Worm (Caenorhabditis elegans) whole organism, midembryonic: ENCODE results near the gene srv-6.

ENCODE experiments used
- T22C8.4 ChIP-seq: fragments of 200-800 bp; sonication (Bioruptor generic); IDR thresholded peaks from 2 replicates; pipeline ENCODE4 v1.3.6; 2022; ENCODE audit warnings: missing genetic modification characterization, missing compliant biosample characterization
- cog-1 ChIP-seq: sonication (generic microtip); optimal IDR thresholded peaks from 2 replicates; lab custom pipeline; 2016; ENCODE audit warnings: missing genetic modification characterization, missing compliant biosample characterization
- flt-1 ChIP-seq: fragments of 200-800 bp; sonication (Bioruptor generic); IDR thresholded peaks from 2 replicates; pipeline ENCODE4 v1.3.6; 2022; ENCODE audit warnings: missing genetic modification characterization, missing compliant biosample characterization
- klf-2 ChIP-seq: fragments of 200-800 bp; sonication (Bioruptor generic); conservative IDR thresholded peaks from 2 replicates; pipeline ENCODE4 v1.3.6; 2022; ENCODE audit warnings: missing genetic modification reagents, missing genetic modification characterization, missing compliant biosample characterization
- med-1 ChIP-seq: sonication (generic microtip); optimal IDR thresholded peaks from 2 replicates; lab custom pipeline; 2017; ENCODE audit warnings: missing genetic modification characterization, mild to moderate bottlenecking, missing compliant biosample characterization, antibody characterized with exemption, missing genetic modification reagents; ENCODE audit not compliant: insufficient read depth
- ref-1 ChIP-seq: fragments of 200-800 bp; sonication (Bioruptor generic); conservative IDR thresholded peaks from 2 replicates; pipeline ENCODE4 v1.3.6; 2022; ENCODE audit warnings: missing genetic modification reagents, missing genetic modification characterization, missing compliant biosample characterization
- tab-1 ChIP-seq: fragments of 200-800 bp; sonication (Bioruptor generic); IDR thresholded peaks from 2 replicates; pipeline ENCODE4 v1.3.6; 2022; ENCODE audit warnings: missing genetic modification characterization, missing compliant biosample characterization
- ztf-23 ChIP-seq: fragments of 200-800 bp; sonication (Bioruptor generic); IDR thresholded peaks from 2 replicates; pipeline ENCODE4 v1.3.6; 2022; ENCODE audit warnings: missing genetic modification reagents, missing genetic modification characterization, missing compliant biosample characterization
- ztf-29 ChIP-seq: fragments of 200-800 bp; sonication (Bioruptor generic); IDR thresholded peaks from 2 replicates; pipeline ENCODE4 v1.3.6; 2022; ENCODE audit warnings: missing genetic modification reagents, missing genetic modification characterization, missing compliant biosample characterization

srv-6 gene

DNA sequence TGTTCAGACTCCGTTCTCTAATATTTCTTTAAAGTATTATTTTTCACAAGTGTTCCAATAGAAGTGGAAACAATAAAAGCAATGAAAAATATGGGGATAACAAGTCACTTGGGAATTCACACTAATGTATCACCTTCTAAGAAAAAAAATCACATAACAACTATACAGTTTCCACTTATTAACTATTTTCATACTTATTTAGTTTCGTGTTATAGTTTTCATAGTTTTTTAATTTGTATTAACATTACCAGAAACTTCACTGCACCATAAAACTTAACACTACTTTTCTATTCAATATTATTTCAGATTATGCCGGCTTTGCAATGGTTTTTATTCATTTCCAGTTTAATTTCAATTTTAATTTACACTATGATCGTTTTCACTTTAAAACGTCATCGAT is 4.8 kb upstream of the srv-6 start, which contains the start of gene srv-5:
TSS of gene srv-5 (plus strand) at position 301 of the 400 bp plus-strand sequence.
- TF ChIP-seq med-1, result no peak
- no peak for TF ChIP-seq cog-1 (tag; lab: Kevin White, UChicago)
- TF ChIP-seq T22C8.4 (GFP tag; lab: Robert Waterston, UW), result no peak
- TF ChIP-seq ztf-29 (GFP tag; lab: Robert Waterston, UW), result no peak
- no peak for TF ChIP-seq ref-1 (GFP tag; lab: Robert Waterston, UW)
- no peak for TF ChIP-seq ztf-23 (GFP tag; lab: Robert Waterston, UW)
- TF ChIP-seq klf-2 (GFP tag; lab: Robert Waterston, UW), result no peak
- TF ChIP-seq tab-1 (GFP tag; lab: Robert Waterston, UW), result no peak
- no peak for TF ChIP-seq flt-1

- TF ChIP-seq T22C8.4 (GFP tag; lab: Robert Waterston, UW) (peak; percentile 69; the same call in 1 of the 2 replicates), ref-1 (GFP tag; lab: Robert Waterston, UW) (no peak), ztf-29 (GFP tag; lab: Robert Waterston, UW) (no peak), tab-1 (GFP tag; lab: Robert Waterston, UW) (no peak)
Observed at ce11 chrX:4254782-4255181, 2.1 kb upstream of the srv-6 start, which contains the start of gene taf-11.1. Gene taf-11.1, plus strand, starts transcription at chrX:4255170.

- TF ChIP-seq cog-1 (tag; lab: Kevin White, UChicago), result no peak
- no peak for TF ChIP-seq T22C8.4 (GFP tag; lab: Robert Waterston, UW)
- TF ChIP-seq flt-1, result no peak
- TF ChIP-seq ztf-29 (GFP tag; lab: Robert Waterston, UW), result no peak
Observed at ce11 chrX:4255366-4255765, 1.5 kb upstream of the srv-6 start.

DNA sequence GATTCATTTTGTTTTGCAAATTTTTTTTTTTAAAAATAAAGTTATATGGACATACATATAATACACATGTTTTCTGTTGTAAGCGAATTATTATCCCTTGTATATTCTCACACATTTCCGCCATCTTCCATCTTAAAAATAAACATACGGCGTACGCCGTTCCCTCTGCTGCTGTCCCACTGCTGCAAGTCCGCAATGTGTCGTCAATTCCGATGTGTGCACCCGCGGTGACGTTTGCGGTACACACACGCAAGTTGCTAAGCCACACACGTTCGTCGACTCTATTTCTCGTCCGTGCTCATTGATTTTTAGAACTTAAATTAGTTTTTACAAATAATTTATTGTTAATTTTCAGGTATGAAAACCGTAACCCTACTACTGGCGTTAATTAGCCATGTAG is 3.4 kb downstream of the srv-6 start, which contains the start of gene C52B9.4:
TSS of gene C52B9.4 (plus strand) at position 356 of the 400 bp plus-strand sequence.
- TF ChIP-seq cog-1 (tag; lab: Kevin White, UChicago) (peak; percentile 17), klf-2 (GFP tag; lab: Robert Waterston, UW) (no peak), ref-1 (GFP tag; lab: Robert Waterston, UW) (no peak), ztf-23 (GFP tag; lab: Robert Waterston, UW) (0 out of 2 replicates have a peak, but pooled peaks have one; percentile 28)

DNA sequence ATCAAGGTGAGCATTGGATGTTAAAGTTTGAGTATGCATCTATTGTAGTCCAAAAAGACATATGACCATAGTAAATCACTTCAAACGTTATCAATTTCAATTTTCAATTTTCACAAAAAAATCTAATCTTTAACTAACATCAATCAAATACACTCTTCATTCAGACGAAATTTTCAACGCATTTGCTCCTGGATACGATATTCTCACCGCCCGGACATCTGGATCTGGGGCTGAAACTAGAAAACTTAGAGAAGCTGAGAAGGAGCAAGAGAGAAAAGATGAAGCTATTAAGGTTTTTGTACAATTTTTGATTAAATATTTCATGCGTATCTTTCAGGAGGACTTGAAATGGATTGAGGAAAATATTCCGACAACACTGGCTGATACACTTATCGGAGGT is 7.0 kb downstream of the srv-6 start:
- TF ChIP-seq med-1, result no peak
- TF ChIP-seq ztf-23 (GFP tag; lab: Robert Waterston, UW), result no peak
- no peak for TF ChIP-seq tab-1 (GFP tag; lab: Robert Waterston, UW)
- no peak for TF ChIP-seq ztf-29 (GFP tag; lab: Robert Waterston, UW)
- no peak for TF ChIP-seq T22C8.4 (GFP tag; lab: Robert Waterston, UW)
- TF ChIP-seq klf-2 (GFP tag; lab: Robert Waterston, UW), result no peak
- TF ChIP-seq flt-1, result no peak
- TF ChIP-seq ref-1 (GFP tag; lab: Robert Waterston, UW), result no peak
- TF ChIP-seq cog-1 (tag; lab: Kevin White, UChicago), result no peak

DNA sequence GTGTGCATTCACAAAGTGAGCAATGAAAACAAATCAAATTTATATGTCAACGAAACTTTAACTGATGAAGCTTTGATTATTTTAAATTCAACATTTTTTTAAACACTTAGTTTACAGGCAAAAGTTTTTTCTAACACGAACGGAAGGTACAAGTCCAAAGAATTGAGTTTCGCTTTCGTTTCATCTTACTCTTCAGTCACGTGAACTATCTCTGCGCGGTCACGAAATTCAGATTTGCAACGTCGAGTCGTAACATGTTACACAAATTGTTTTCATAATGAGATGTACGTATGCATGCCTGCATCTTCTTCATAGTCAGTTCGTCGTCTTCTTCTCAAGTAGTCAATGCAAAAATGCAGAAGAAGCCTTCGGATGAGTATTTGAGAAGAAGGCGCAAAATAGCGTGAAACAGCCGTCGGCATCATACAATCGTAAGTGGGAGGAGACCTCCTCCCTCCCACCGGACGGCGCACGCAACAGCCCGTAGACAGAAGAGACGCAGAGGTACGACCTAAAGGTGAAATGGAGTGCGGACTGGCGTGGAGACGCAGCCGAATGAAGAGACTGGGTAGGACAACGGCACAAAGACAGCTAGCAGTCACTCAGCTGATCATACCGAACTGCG is 8.5 kb downstream of the srv-6 start, which contains the start of gene coel-1:
TSS of gene coel-1 (plus strand) at position 381 of the 625 bp plus-strand sequence.
- TF ChIP-seq ztf-29 (GFP tag; lab: Robert Waterston, UW) (0 out of 2 replicates have a peak, but pooled peaks have one; percentile 33), cog-1 (tag; lab: Kevin White, UChicago) (peak; percentile 41), ref-1 (GFP tag; lab: Robert Waterston, UW) (no peak), T22C8.4 (GFP tag; lab: Robert Waterston, UW) (no peak)

ce11 chrX:4266178-4266931 is 9.5 kb downstream of the srv-6 start:
- TF ChIP-seq ztf-29 (GFP tag; lab: Robert Waterston, UW), result no peak

ce11 chrX:4268396-4268795 is 11.5 kb downstream of the srv-6 start:
- TF ChIP-seq T22C8.4 (GFP tag; lab: Robert Waterston, UW) (no peak), ref-1 (GFP tag; lab: Robert Waterston, UW) (no peak), tab-1 (GFP tag; lab: Robert Waterston, UW) (no peak), flt-1 (no peak), cog-1 (tag; lab: Kevin White, UChicago) (no peak), med-1 (no peak), ztf-23 (GFP tag; lab: Robert Waterston, UW) (no peak), klf-2 (GFP tag; lab: Robert Waterston, UW) (no peak), ztf-29 (GFP tag; lab: Robert Waterston, UW) (no peak)

DNA sequence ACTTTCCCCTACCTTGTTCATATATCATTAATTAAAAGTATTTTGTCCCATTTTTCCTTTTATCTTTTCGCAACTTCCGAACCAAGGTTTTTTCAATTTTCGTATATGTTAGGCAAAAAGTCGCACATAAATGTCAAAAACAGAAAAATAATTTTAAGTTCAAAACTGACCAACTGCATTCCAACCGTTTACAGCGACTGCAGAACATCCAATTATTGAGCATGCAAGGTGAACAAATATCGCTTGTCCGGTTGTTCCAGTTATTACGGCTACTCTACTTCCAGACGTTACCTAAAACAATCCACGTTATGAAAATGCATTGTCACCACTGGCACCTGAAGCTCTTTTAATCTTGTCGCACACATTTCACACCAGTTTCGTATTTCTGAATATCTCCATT is 16.8 kb downstream of the srv-6 start, which contains the start of gene C52B9.10:
TSS of gene C52B9.10 (plus strand) at position 301 of the 400 bp plus-strand sequence.
- TF ChIP-seq med-1 (no peak), ref-1 (GFP tag; lab: Robert Waterston, UW) (no peak), T22C8.4 (GFP tag; lab: Robert Waterston, UW) (no peak), cog-1 (tag; lab: Kevin White, UChicago) (no peak), klf-2 (GFP tag; lab: Robert Waterston, UW) (no peak), ztf-23 (GFP tag; lab: Robert Waterston, UW) (no peak), ztf-29 (GFP tag; lab: Robert Waterston, UW) (no peak), tab-1 (GFP tag; lab: Robert Waterston, UW) (no peak), flt-1 (no peak)

ce11 chrX:4274116-4274515 is 17.3 kb downstream of the srv-6 start, which contains the start of gene mec-18:
Gene mec-18, minus strand, starts transcription at chrX:4274216.
- no peak for TF ChIP-seq T22C8.4 (GFP tag; lab: Robert Waterston, UW)
- TF ChIP-seq ztf-29 (GFP tag; lab: Robert Waterston, UW), result no peak
- TF ChIP-seq klf-2 (GFP tag; lab: Robert Waterston, UW), result no peak
- no peak for TF ChIP-seq cog-1 (tag; lab: Kevin White, UChicago)
- no peak for TF ChIP-seq ztf-23 (GFP tag; lab: Robert Waterston, UW)
- no peak for TF ChIP-seq ref-1 (GFP tag; lab: Robert Waterston, UW)
- TF ChIP-seq flt-1, result no peak
- no peak for TF ChIP-seq med-1
- no peak for TF ChIP-seq tab-1 (GFP tag; lab: Robert Waterston, UW)
